Fruit fly (Drosophila melanogaster) whole organism, embryonic: ENCODE results near the gene CG18130.

Experiments
- Atf3 ChIP-seq: fragments of 200-800 bp; sonication (Bioruptor generic); optimal IDR thresholded peaks from 3 replicates; lab custom pipeline; 2016; ENCODE audit warnings: missing biosample characterization, missing genetic modification characterization
- Awh ChIP-seq: fragments of 200-800 bp; sonication (Bioruptor generic); IDR thresholded peaks from 2 replicates; pipeline ENCODE4, ENCODE4 v1.3.6; 2022; ENCODE audit warnings: missing biosample characterization, missing genetic modification characterization
- B-H2 ChIP-seq: fragments of 200-800 bp; sonication (Bioruptor generic); optimal IDR thresholded peaks from 2 replicates; lab custom pipeline; 2018; ENCODE audit warnings: missing biosample characterization, mild to moderate bottlenecking, missing genetic modification characterization
- CG10267 ChIP-seq: fragments of 200-800 bp; sonication (Bioruptor generic); optimal IDR thresholded peaks from 2 replicates; lab custom pipeline; 2018; ENCODE audit warnings: missing biosample characterization, mild to moderate bottlenecking, missing genetic modification characterization, moderate library complexity
- CG11398 ChIP-seq: fragments of 200-800 bp; sonication (Bioruptor generic); optimal IDR thresholded peaks from 2 replicates; lab custom pipeline; 2016; ENCODE audit warnings: missing biosample characterization, missing genetic modification characterization
- CG11695 ChIP-seq: fragments of 200-800 bp; sonication (Bioruptor generic); IDR thresholded peaks from 3 replicates; pipeline ENCODE4 v1.3.6; 2022; ENCODE audit warnings: missing biosample characterization, missing genetic modification characterization
- CG12071 ChIP-seq: fragments of 200-800 bp; sonication (Bioruptor generic); optimal IDR thresholded peaks from 3 replicates; lab custom pipeline; 2018; ENCODE audit warnings: missing biosample characterization, mild to moderate bottlenecking, missing genetic modification characterization
- CG12236 ChIP-seq: fragments of 200-800 bp; sonication (Bioruptor generic); optimal IDR thresholded peaks from 2 replicates; lab custom pipeline; 2016; ENCODE audit warnings: missing biosample characterization, missing genetic modification characterization
- CG13287 ChIP-seq: fragments of 200-800 bp; sonication (Bioruptor generic); IDR thresholded peaks from 2 replicates; pipeline ENCODE4 v1.3.6; 2022; ENCODE audit warnings: missing biosample characterization, missing genetic modification characterization; ENCODE audit not compliant: partially characterized antibody
- CG14860 ChIP-seq: fragments of 200-800 bp; sonication (Bioruptor generic); IDR thresholded peaks from 3 replicates; pipeline ENCODE4 v1.3.6; 2022; ENCODE audit warnings: missing biosample characterization, missing genetic modification characterization; ENCODE audit not compliant: partially characterized antibody
- CG14965 ChIP-seq: fragments of 200-800 bp; sonication (Bioruptor generic); optimal IDR thresholded peaks from 2 replicates; lab custom pipeline; 2016; ENCODE audit warnings: missing biosample characterization, missing genetic modification characterization, borderline replicate concordance
- CG17568 ChIP-seq: fragments of 200-800 bp; sonication (Bioruptor generic); optimal IDR thresholded peaks from 2 replicates; lab custom pipeline; 2018; ENCODE audit warnings: missing biosample characterization, mild to moderate bottlenecking, missing genetic modification characterization, moderate library complexity
- CG2116 ChIP-seq: fragments of 200-800 bp; sonication (Bioruptor generic); optimal IDR thresholded peaks from 3 replicates; lab custom pipeline; 2018; ENCODE audit warnings: missing biosample characterization, mild to moderate bottlenecking, missing genetic modification characterization
- CG2678 ChIP-seq: fragments of 200-800 bp; sonication (Bioruptor generic); optimal IDR thresholded peaks from 3 replicates; lab custom pipeline; 2019; ENCODE audit warnings: missing biosample characterization, mild to moderate bottlenecking, missing genetic modification characterization, moderate library complexity
- CG4282 ChIP-seq: fragments of 200-800 bp; sonication (Bioruptor generic); optimal IDR thresholded peaks from 2 replicates; lab custom pipeline; 2016; ENCODE audit warnings: missing biosample characterization, missing genetic modification characterization
- CG4707 ChIP-seq: fragments of 200-800 bp; sonication (Bioruptor generic); optimal IDR thresholded peaks from 2 replicates; lab custom pipeline; 2018; ENCODE audit warnings: missing biosample characterization, mild to moderate bottlenecking, missing genetic modification characterization, moderate library complexity
- CG6272 ChIP-seq: fragments of 200-800 bp; sonication (Bioruptor generic); IDR thresholded peaks from 2 replicates; pipeline ENCODE4 v1.3.6; 2022; ENCODE audit warnings: missing biosample characterization, missing genetic modification characterization
- CG8944 ChIP-seq: fragments of 200-800 bp; sonication (Bioruptor generic); optimal IDR thresholded peaks from 3 replicates; lab custom pipeline; 2016; ENCODE audit warnings: missing biosample characterization, missing genetic modification characterization
- E2f2 ChIP-seq: fragments of 200-800 bp; sonication (Bioruptor generic); IDR thresholded peaks from 2 replicates; pipeline ENCODE4 v1.3.6; 2022; ENCODE audit warnings: missing biosample characterization, missing genetic modification characterization
- Ets65A ChIP-seq: fragments of 200-800 bp; sonication (Bioruptor generic); peaks from one replicate; lab custom pipeline; 2016; ENCODE audit warnings: missing biosample characterization, missing genetic modification characterization
- Ets97D ChIP-seq: fragments of 200-800 bp; sonication (Bioruptor generic); optimal IDR thresholded peaks from 3 replicates; lab custom pipeline; 2016; ENCODE audit warnings: missing biosample characterization, missing genetic modification characterization
- Fer3 ChIP-seq: fragments of 200-800 bp; sonication (Bioruptor generic); optimal IDR thresholded peaks from 2 replicates; lab custom pipeline; 2018; ENCODE audit warnings: missing biosample characterization, mild to moderate bottlenecking, missing genetic modification characterization, moderate library complexity
- HLH54F ChIP-seq: fragments of 200-800 bp; sonication (Bioruptor generic); optimal IDR thresholded peaks from 3 replicates; lab custom pipeline; 2016; ENCODE audit warnings: missing biosample characterization, missing genetic modification characterization
- Hr3 ChIP-seq: fragments of 200-800 bp; sonication (Bioruptor generic); optimal IDR thresholded peaks from 3 replicates; lab custom pipeline; 2016; ENCODE audit warnings: missing biosample characterization, missing genetic modification characterization
- Hsf ChIP-seq: fragments of 200-800 bp; sonication (Bioruptor generic); optimal IDR thresholded peaks from 3 replicates; lab custom pipeline; 2016; ENCODE audit warnings: missing biosample characterization, missing genetic modification characterization
- NFAT ChIP-seq: fragments of 200-800 bp; sonication (Bioruptor generic); IDR thresholded peaks from 2 replicates; pipeline ENCODE4 v1.3.6; 2022; ENCODE audit warnings: missing biosample characterization, missing genetic modification characterization
- Rfx ChIP-seq: fragments of 200-800 bp; sonication (Bioruptor generic); IDR thresholded peaks from 2 replicates; pipeline ENCODE4 v1.3.6; 2022; ENCODE audit warnings: missing biosample characterization, missing genetic modification characterization
- Sin3A ChIP-seq: fragments of >200 bp; optimal IDR thresholded peaks from 2 replicates; lab custom pipeline; 2018
- Trl ChIP-seq, 3 experiments: fragments of >200 bp in 2 of 3; fragments of 200-800 bp in 1 of 3; sonication (Bioruptor generic) in 1 of 3; optimal IDR thresholded peaks; 2 replicates in 1 of 3; 3 replicates in 2 of 3; lab custom pipeline; 2016 to 2017; ENCODE audit warnings: missing biosample characterization in 1 of 3, missing genetic modification characterization in 1 of 3
- chif ChIP-seq, 2 experiments: fragments of 200-800 bp; sonication (Bioruptor generic); optimal IDR thresholded peaks; 3 replicates each; lab custom pipeline; 2016; ENCODE audit warnings: missing biosample characterization in 2 of 2, missing genetic modification characterization in 2 of 2
- dati ChIP-seq: fragments of 200-800 bp; sonication (Bioruptor generic); IDR thresholded peaks from 2 replicates; pipeline ENCODE4 v1.3.6; 2022; ENCODE audit warnings: missing biosample characterization, missing genetic modification characterization
- dimm ChIP-seq: fragments of 200-800 bp; sonication (Bioruptor generic); IDR thresholded peaks from 2 replicates; pipeline ENCODE4 v1.3.6; 2022; ENCODE audit warnings: missing biosample characterization, missing genetic modification characterization
- dmrt11E ChIP-seq: fragments of 200-800 bp; sonication (Bioruptor generic); optimal IDR thresholded peaks from 3 replicates; lab custom pipeline; 2018; ENCODE audit warnings: missing biosample characterization, mild to moderate bottlenecking, missing genetic modification characterization, moderate library complexity
- ewg ChIP-seq: fragments of 200-800 bp; sonication (Bioruptor generic); optimal IDR thresholded peaks from 3 replicates; lab custom pipeline; 2017; ENCODE audit warnings: mild to moderate bottlenecking, missing biosample characterization, missing genetic modification reagents, missing genetic modification characterization
- eyg ChIP-seq: fragments of 200-800 bp; sonication (Bioruptor generic); optimal IDR thresholded peaks from 3 replicates; lab custom pipeline; 2016; ENCODE audit warnings: missing biosample characterization, missing genetic modification characterization
- gem ChIP-seq: fragments of 200-800 bp; sonication (Bioruptor generic); optimal IDR thresholded peaks from 2 replicates; lab custom pipeline; 2019; ENCODE audit warnings: missing biosample characterization, mild to moderate bottlenecking, missing genetic modification characterization, moderate library complexity
- ken ChIP-seq: fragments of 200-800 bp; sonication (Bioruptor generic); IDR thresholded peaks from 3 replicates; pipeline ENCODE4 v1.3.6; 2022; ENCODE audit warnings: missing biosample characterization, missing genetic modification characterization
- lola ChIP-seq, 3 experiments: fragments of >200 bp in 2 of 3; fragments of 200-800 bp in 1 of 3; sonication (Bioruptor generic) in 1 of 3; optimal IDR thresholded peaks; 2 replicates each; lab custom pipeline; 2017 to 2019; ENCODE audit warnings: missing biosample characterization in 3 of 3, missing genetic modification characterization in 3 of 3, mild to moderate bottlenecking in 1 of 3, moderate library complexity in 1 of 3
- nerfin-1 ChIP-seq: fragments of 200-800 bp; sonication (Bioruptor generic); optimal IDR thresholded peaks from 3 replicates; lab custom pipeline; 2019; ENCODE audit warnings: missing biosample characterization, mild to moderate bottlenecking, missing genetic modification characterization, moderate library complexity
- peb ChIP-seq: fragments of 200-800 bp; sonication (Bioruptor generic); IDR thresholded peaks from 2 replicates; pipeline ENCODE4 v1.3.6; 2022; ENCODE audit warnings: missing biosample characterization, missing genetic modification characterization
- pfk ChIP-seq: fragments of 200-800 bp; sonication (Bioruptor generic); optimal IDR thresholded peaks from 2 replicates; lab custom pipeline; 2018; ENCODE audit warnings: missing biosample characterization, mild to moderate bottlenecking, missing genetic modification characterization, moderate library complexity
- seq ChIP-seq: fragments of 200-800 bp; sonication (Bioruptor generic); IDR thresholded peaks from 2 replicates; pipeline ENCODE4 v1.3.6; 2022; ENCODE audit warnings: missing biosample characterization, missing genetic modification characterization
- sqz ChIP-seq: fragments of 200-800 bp; sonication (Bioruptor generic); optimal IDR thresholded peaks from 3 replicates; lab custom pipeline; 2018; ENCODE audit warnings: missing biosample characterization, mild to moderate bottlenecking, missing genetic modification characterization
- sug ChIP-seq: fragments of 200-800 bp; optimal IDR thresholded peaks from 2 replicates; lab custom pipeline; 2019; ENCODE audit warnings: missing biosample characterization, mild to moderate bottlenecking, missing genetic modification characterization, moderate library complexity
- tap ChIP-seq: fragments of 200-800 bp; optimal IDR thresholded peaks from 3 replicates; lab custom pipeline; 2019; ENCODE audit warnings: missing biosample characterization, mild to moderate bottlenecking, missing genetic modification characterization, moderate library complexity
- tll ChIP-seq, 2 experiments: fragments of 200-800 bp in 1 of 2; fragments of >200 bp in 1 of 2; sonication (Bioruptor generic) in 1 of 2; optimal IDR thresholded peaks; 2 replicates each; lab custom pipeline; 2017 to 2019; ENCODE audit warnings: missing biosample characterization in 2 of 2, missing genetic modification characterization in 2 of 2, mild to moderate bottlenecking in 1 of 2, moderate library complexity in 1 of 2
- wor ChIP-seq: fragments of 200-800 bp; sonication (Bioruptor generic); IDR thresholded peaks from 2 replicates; pipeline ENCODE4 v1.3.6; 2022; ENCODE audit warnings: missing biosample characterization, missing genetic modification characterization
- yki ChIP-seq: fragments of >200 bp; optimal IDR thresholded peaks from 3 replicates; lab custom pipeline; 2018

The CG18130 gene

DNA sequence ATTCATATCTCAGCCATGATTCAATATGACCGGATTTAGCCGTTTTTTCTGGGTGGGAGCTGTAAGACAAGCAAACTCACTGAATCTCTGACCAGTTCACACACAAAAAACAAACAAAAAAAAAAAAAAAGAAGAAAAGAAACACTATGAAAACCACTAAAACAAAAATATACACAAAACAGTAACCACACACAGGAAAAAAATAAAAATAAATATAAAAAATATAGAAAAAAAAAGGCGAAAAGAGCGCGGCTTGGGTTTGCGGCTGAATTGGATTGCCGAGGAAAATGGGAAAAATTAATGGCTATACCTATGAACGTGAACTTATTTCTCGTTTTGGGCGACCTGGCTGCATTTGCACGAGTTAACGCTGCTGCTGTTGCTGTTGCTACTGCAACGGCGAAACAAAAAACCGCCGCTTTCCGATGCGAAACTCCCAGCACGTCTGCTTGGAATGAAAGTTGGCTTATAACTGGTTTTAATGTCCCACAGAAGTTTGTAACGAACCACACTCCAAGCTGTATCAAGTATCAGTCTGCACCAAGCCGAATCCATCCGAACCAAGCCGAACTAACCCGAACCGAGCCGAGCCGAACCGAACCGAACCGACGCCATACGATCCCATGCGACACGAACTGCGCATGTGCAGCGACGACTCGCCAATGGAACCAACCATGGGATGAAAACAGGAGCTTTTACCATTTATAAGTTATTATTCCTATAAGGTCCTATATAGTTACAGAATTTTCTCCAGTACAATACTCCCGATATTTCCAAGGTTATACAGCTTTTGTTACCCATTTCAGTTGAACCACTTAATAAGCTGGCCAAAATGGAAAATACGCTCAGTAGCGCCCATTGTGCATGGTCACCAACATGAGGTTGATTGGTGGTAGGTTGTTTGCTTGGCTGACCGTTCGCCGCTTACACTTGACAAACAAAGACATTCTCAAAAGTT, 11.1 kb upstream of the CG18130 start, which contains the start of gene fw (continued):
- TF ChIP-seq CG14965 (GFP tag; lab: Kevin White, UChicago) (no peak), eyg (GFP tag; lab: Kevin White, UChicago) (no peak), CG14860 (GFP tag; lab: Robert Waterston, UW) (no peak), CG6272 (GFP tag; lab: Robert Waterston, UW) (0 out of 2 replicates have a peak, but pooled peaks have one; percentile 21), E2f2 (GFP tag; lab: Robert Waterston, UW) (peak; percentile 29; the same call in 1 of the 2 replicates), Ets97D (no peak), NFAT (no peak), nerfin-1 (tag; lab: Kevin White, UChicago) (no peak), seq (GFP tag; lab: Robert Waterston, UW) (no peak), sqz (GFP tag; lab: Kevin White, UChicago) (no peak), peb (0 out of 2 replicates have a peak, but pooled peaks have one; percentile 38), sug (tag; lab: Kevin White, UChicago) (no peak), Sin3A (lab: Kevin White, UChicago) (no peak), dimm (GFP tag; lab: Robert Waterston, UW) (no peak), CG17568 (GFP tag; lab: Kevin White, UChicago) (peak; percentile 32), tap (tag; lab: Kevin White, UChicago) (peak; percentile 3), dmrt11E (tag; lab: Kevin White, UChicago) (peak; percentile 4), CG2116 (GFP tag; lab: Kevin White, UChicago) (no peak), chif (GFP tag; optimal IDR thresholded peaks at IDR 0.05; lab: Kevin White, UChicago) (peak in 1 of 2 experiments; percentile 26), dati (GFP tag; lab: Robert Waterston, UW) (no peak), Trl (optimal IDR thresholded peaks at IDR 0.05; lab: Kevin White, UChicago) (no peak), Trl (GFP tag; optimal IDR thresholded peaks at IDR 0.05; lab: Kevin White, UChicago) (peak; percentile 21), CG2678 (no peak), CG12071 (peak; percentile 12), B-H2 (GFP tag; lab: Kevin White, UChicago) (no peak), CG13287 (GFP tag; lab: Robert Waterston, UW) (no peak), CG4707 (GFP tag; lab: Kevin White, UChicago) (peak; percentile 92), Ets65A (GFP tag; lab: Kevin White, UChicago) (peak; percentile 80), CG10267 (tag; lab: Kevin White, UChicago) (peak; percentile 9), CG12236 (GFP tag; lab: Kevin White, UChicago) (no peak), Awh (GFP tag; lab: Robert Waterston, UW) (peak; percentile 20; the same call in 1 of the 2 replicates), CG8944 (GFP tag; lab: Kevin White, UChicago) (peak; percentile 0), CG11695 (0 out of 3 replicates have a peak, but pooled peaks have one; percentile 43), Fer3 (tag; lab: Kevin White, UChicago) (peak; percentile 32), tll (GFP tag; optimal IDR thresholded peaks at IDR 0.05; lab: Kevin White, UChicago) (no peak), wor (GFP tag; lab: Robert Waterston, UW) (0 out of 2 replicates have a peak, but pooled peaks have one; percentile 18), lola (GFP tag; optimal IDR thresholded peaks at IDR 0.05; lab: Kevin White, UChicago) (peak in 1 of 3 experiments; percentile 23), Hr3 (GFP tag; lab: Kevin White, UChicago) (peak; percentile 7), gem (tag; lab: Kevin White, UChicago) (peak; percentile 50), pfk (no peak), HLH54F (GFP tag; lab: Kevin White, UChicago) (no peak), Atf3 (GFP tag; lab: Kevin White, UChicago) (no peak), Hsf (GFP tag; lab: Kevin White, UChicago) (peak; percentile 28), Rfx (GFP tag; lab: Robert Waterston, UW) (peak; percentile 60; the same call in 1 of the 2 replicates), CG4282 (GFP tag; lab: Kevin White, UChicago) (no peak), yki (lab: Kevin White, UChicago) (no peak), ken (GFP tag; lab: Robert Waterston, UW) (0 out of 3 replicates have a peak, but pooled peaks have one; percentile 31), CG11398 (GFP tag; lab: Kevin White, UChicago) (no peak), ewg (GFP tag; lab: Kevin White, UChicago) (peak; percentile 12)
